Worm (Caenorhabditis elegans) whole organism, L4 larva: ENCODE results near the gene C25A8.5.

Experiments used
- F10B5.3 ChIP-seq: sonication (generic microtip); optimal IDR thresholded peaks from 2 replicates; lab custom pipeline; 2016; ENCODE audit warnings: mild to moderate bottlenecking, missing genetic modification characterization, missing compliant biosample characterization
- F44E2.7 ChIP-seq: fragments of 200-800 bp; sonication (Bioruptor generic); IDR thresholded peaks from 2 replicates; pipeline ENCODE4 v2.1.2; 2022; ENCODE audit warnings: missing genetic modification characterization, missing compliant biosample characterization
- F49E8.2 ChIP-seq: sonication (generic microtip); optimal IDR thresholded peaks from 2 replicates; lab custom pipeline; 2016; ENCODE audit warnings: missing compliant biosample characterization, mild to moderate bottlenecking, missing genetic modification characterization, borderline replicate concordance
- R02D3.7 ChIP-seq: fragments of 150-350 bp; sonication (generic microtip); optimal IDR thresholded peaks from 3 replicates; lab custom pipeline; 2014; ENCODE audit warnings: missing biosample characterization, missing genetic modification characterization
- T20F7.1 ChIP-seq: fragments of 200-800 bp; sonication (Bioruptor generic); optimal IDR thresholded peaks from 2 replicates; lab custom pipeline; 2018; ENCODE audit warnings: mild to moderate bottlenecking, missing genetic modification characterization, missing compliant biosample characterization
- Y105C5A.15 ChIP-seq: fragments of 200-800 bp; sonication (Bioruptor generic); IDR thresholded peaks from 2 replicates; pipeline ENCODE4 v1.3.6; 2022; ENCODE audit warnings: missing genetic modification characterization, missing compliant biosample characterization
- Y48G9A.11 ChIP-seq: fragments of 200-800 bp; sonication (Bioruptor generic); IDR thresholded peaks from 2 replicates; pipeline ENCODE4 v1.3.6; 2022; ENCODE audit warnings: missing genetic modification reagents, missing genetic modification characterization, missing compliant biosample characterization
- ZK337.2 ChIP-seq: fragments of 200-800 bp; sonication (Bioruptor generic); IDR thresholded peaks from 2 replicates; pipeline ENCODE4 v1.3.6; 2022; ENCODE audit warnings: missing genetic modification reagents, missing genetic modification characterization, missing compliant biosample characterization
- ZK546.5 ChIP-seq, 2 experiments: sonication (generic microtip); optimal IDR thresholded peaks; 2 replicates each; lab custom pipeline; 2017; ENCODE audit warnings: missing biosample characterization in 2 of 2, missing genetic modification characterization in 2 of 2
- aha-1 ChIP-seq: fragments of 150-350 bp; peaks from one replicate; lab custom pipeline; 2014; ENCODE audit warnings: missing biosample characterization, missing genetic modification characterization
- ama-1 ChIP-seq: fragments of 150-350 bp; optimal IDR thresholded peaks from 2 replicates; lab custom pipeline; 2014; ENCODE audit warnings: inconsistent platforms, mixed read lengths
- arid-1 ChIP-seq: fragments of 200-800 bp; sonication (Bioruptor generic); conservative IDR thresholded peaks from 2 replicates; pipeline ENCODE4 v1.3.6; 2022; ENCODE audit warnings: missing genetic modification reagents, missing genetic modification characterization, missing compliant biosample characterization
- attf-4 ChIP-seq: sonication (generic microtip); optimal IDR thresholded peaks from 3 replicates; lab custom pipeline; 2017; ENCODE audit warnings: missing biosample characterization, missing genetic modification characterization
- ceh-28 ChIP-seq: fragments of 150-350 bp; optimal IDR thresholded peaks from 2 replicates; lab custom pipeline; 2014; ENCODE audit warnings: missing biosample characterization, missing genetic modification reagents, missing genetic modification characterization
- ceh-32 ChIP-seq: sonication (generic microtip); optimal IDR thresholded peaks from 2 replicates; lab custom pipeline; 2016; ENCODE audit warnings: mild to moderate bottlenecking, missing genetic modification characterization, missing compliant biosample characterization; ENCODE audit not compliant: poor library complexity
- ceh-62 ChIP-seq: sonication (generic microtip); optimal IDR thresholded peaks from 2 replicates; lab custom pipeline; 2017; ENCODE audit warnings: missing biosample characterization, missing genetic modification characterization
- ces-1 ChIP-seq: fragments of 150-350 bp; sonication (generic microtip); optimal IDR thresholded peaks from 4 replicates; lab custom pipeline; 2014; ENCODE audit warnings: missing biosample characterization, missing genetic modification reagents, missing genetic modification characterization
- ctbp-1 ChIP-seq: fragments of 200-800 bp; sonication (Bioruptor generic); IDR thresholded peaks from 2 replicates; pipeline ENCODE4 v1.3.6; 2022; ENCODE audit warnings: missing genetic modification reagents, missing genetic modification characterization, missing compliant biosample characterization
- daf-16 ChIP-seq, 3 experiments: sonication (generic microtip); optimal IDR thresholded peaks; 2 replicates each; lab custom pipeline; 2016 to 2017; ENCODE audit warnings: missing genetic modification characterization in 3 of 3, missing genetic modification reagents in 3 of 3, mild to moderate bottlenecking in 2 of 3, missing compliant biosample characterization in 2 of 3, missing biosample characterization in 1 of 3, moderate library complexity in 1 of 3
- dmd-8 ChIP-seq: fragments of 200-800 bp; sonication (Bioruptor generic); IDR thresholded peaks from 2 replicates; pipeline ENCODE4 v1.3.6; 2022; ENCODE audit warnings: missing genetic modification characterization, missing compliant biosample characterization
- duxl-1 ChIP-seq: sonication (generic microtip); optimal IDR thresholded peaks from 2 replicates; lab custom pipeline; 2016; ENCODE audit warnings: mild to moderate bottlenecking, missing genetic modification characterization, moderate library complexity, missing compliant biosample characterization; ENCODE audit not compliant: poor library complexity
- egl-27 ChIP-seq: sonication (generic microtip); optimal IDR thresholded peaks from 3 replicates; lab custom pipeline; 2017; ENCODE audit warnings: missing biosample characterization, missing genetic modification reagents, missing genetic modification characterization
- fos-1 ChIP-seq: fragments of 150-350 bp; optimal IDR thresholded peaks from 2 replicates; lab custom pipeline; 2014; ENCODE audit warnings: missing biosample characterization, missing genetic modification characterization
- gei-8 ChIP-seq: fragments of 200-800 bp; sonication (Bioruptor generic); optimal IDR thresholded peaks from 2 replicates; lab custom pipeline; 2018; ENCODE audit warnings: mild to moderate bottlenecking, missing genetic modification characterization, missing compliant biosample characterization
- hlh-11 ChIP-seq: fragments of 200-800 bp; sonication (Bioruptor generic); optimal IDR thresholded peaks from 2 replicates; lab custom pipeline; 2018; ENCODE audit warnings: mild to moderate bottlenecking, missing genetic modification characterization, missing compliant biosample characterization
- hmg-1.1 ChIP-seq: fragments of 200-800 bp; sonication (Bioruptor generic); IDR thresholded peaks from 2 replicates; pipeline ENCODE4 v1.3.6; 2022; ENCODE audit warnings: missing genetic modification reagents, missing genetic modification characterization, missing compliant biosample characterization
- jun-1 ChIP-seq: fragments of 150-350 bp; optimal IDR thresholded peaks from 2 replicates; lab custom pipeline; 2014; ENCODE audit warnings: missing biosample characterization, missing genetic modification reagents, missing genetic modification characterization
- lim-7 ChIP-seq: fragments of 200-800 bp; sonication (Bioruptor generic); IDR thresholded peaks from 2 replicates; pipeline ENCODE4 v1.3.6; 2022; ENCODE audit warnings: missing genetic modification characterization, missing compliant biosample characterization
- lin-1 ChIP-seq: fragments of 200-800 bp; sonication (Bioruptor generic); IDR thresholded peaks from 2 replicates; pipeline ENCODE4 v1.3.6; 2022; ENCODE audit warnings: missing genetic modification reagents, missing genetic modification characterization, missing compliant biosample characterization
- lin-29 ChIP-seq: fragments of 200-800 bp; sonication (Bioruptor generic); IDR thresholded peaks from 2 replicates; pipeline ENCODE4 v1.3.6; 2022; ENCODE audit warnings: missing genetic modification reagents, missing genetic modification characterization, missing compliant biosample characterization
- lin-38 ChIP-seq: fragments of 200-800 bp; sonication (Bioruptor generic); IDR thresholded peaks from 2 replicates; pipeline ENCODE4 v1.3.6; 2022; ENCODE audit warnings: missing genetic modification reagents, missing genetic modification characterization, missing compliant biosample characterization
- lsy-2 ChIP-seq, 2 experiments: fragments of 150-350 bp in 1 of 2; sonication (generic microtip) in 1 of 2; optimal IDR thresholded peaks; 2 replicates each; lab custom pipeline; 2014 to 2017; ENCODE audit warnings: missing biosample characterization in 2 of 2, missing genetic modification characterization in 2 of 2
- madf-5 ChIP-seq, 2 experiments: fragments of 200-800 bp; sonication (Bioruptor generic); IDR thresholded peaks; 2 replicates each; pipeline ENCODE4 v1.3.6; 2022; ENCODE audit warnings: missing compliant biosample characterization in 2 of 2, missing genetic modification characterization in 2 of 2
- mdl-1 ChIP-seq, 2 experiments: fragments of 150-350 bp in 1 of 2; sonication (generic microtip) in 1 of 2; optimal IDR thresholded peaks; 2 replicates each; lab custom pipeline; 2014 to 2017; ENCODE audit warnings: missing biosample characterization in 2 of 2, missing genetic modification characterization in 2 of 2
- mdt-29 ChIP-seq: fragments of 200-800 bp; sonication (Bioruptor generic); IDR thresholded peaks from 2 replicates; pipeline ENCODE4 v1.3.6; 2022; ENCODE audit warnings: missing genetic modification reagents, missing genetic modification characterization, missing compliant biosample characterization
- mep-1 ChIP-seq: fragments of 150-350 bp; sonication (generic microtip); optimal IDR thresholded peaks from 3 replicates; lab custom pipeline; 2014; ENCODE audit warnings: missing biosample characterization, missing genetic modification characterization
- mxl-3 ChIP-seq: fragments of 200-800 bp; sonication (Bioruptor generic); optimal IDR thresholded peaks from 2 replicates; lab custom pipeline; 2018; ENCODE audit warnings: mild to moderate bottlenecking, missing genetic modification characterization, missing compliant biosample characterization
- nhr-102 ChIP-seq: sonication (generic microtip); optimal IDR thresholded peaks from 2 replicates; lab custom pipeline; 2016; ENCODE audit warnings: mild to moderate bottlenecking, missing genetic modification characterization, moderate library complexity, missing compliant biosample characterization
- nhr-11 ChIP-seq: fragments of 150-350 bp; optimal IDR thresholded peaks from 2 replicates; lab custom pipeline; 2014; ENCODE audit warnings: missing biosample characterization, missing genetic modification characterization
- nhr-28 ChIP-seq: fragments of 150-350 bp; optimal IDR thresholded peaks from 2 replicates; lab custom pipeline; 2014; ENCODE audit warnings: missing biosample characterization, missing genetic modification characterization
- nhr-41 ChIP-seq: fragments of 200-800 bp; sonication (Bioruptor generic); IDR thresholded peaks from 2 replicates; pipeline ENCODE4 v1.3.6; 2022; ENCODE audit warnings: missing genetic modification reagents, missing genetic modification characterization, missing compliant biosample characterization
- nhr-48 ChIP-seq: sonication (generic microtip); optimal IDR thresholded peaks from 2 replicates; lab custom pipeline; 2016; ENCODE audit warnings: mild to moderate bottlenecking, missing genetic modification characterization, missing compliant biosample characterization
- nhr-76 ChIP-seq: fragments of 150-350 bp; optimal IDR thresholded peaks from 2 replicates; lab custom pipeline; 2014; ENCODE audit warnings: missing biosample characterization, missing genetic modification characterization
- pha-4 ChIP-seq, 2 experiments: fragments of 150-350 bp in 1 of 2; fragments of 200-800 bp in 1 of 2; sonication (Bioruptor generic) in 1 of 2; IDR thresholded peaks in 1 of 2; optimal IDR thresholded peaks in 1 of 2; 2 replicates each; pipeline versions ENCODE4 v1.3.6 to Lab custom; 2014 to 2022; ENCODE audit warnings: missing genetic modification characterization in 2 of 2, missing genetic modification reagents in 2 of 2, missing biosample characterization in 1 of 2, missing compliant biosample characterization in 1 of 2
- pqm-1 ChIP-seq: sonication (generic microtip); optimal IDR thresholded peaks from 2 replicates; lab custom pipeline; 2017; ENCODE audit warnings: missing biosample characterization, missing genetic modification characterization
- tra-1 ChIP-seq: fragments of 200-800 bp; sonication (Bioruptor generic); IDR thresholded peaks from 2 replicates; pipeline ENCODE4 v1.3.6; 2022; ENCODE audit warnings: missing genetic modification reagents, missing genetic modification characterization, missing compliant biosample characterization
- unc-130 ChIP-seq: sonication (generic microtip); optimal IDR thresholded peaks from 2 replicates; lab custom pipeline; 2016; ENCODE audit warnings: missing genetic modification reagents, missing genetic modification characterization, missing compliant biosample characterization
- unc-62 ChIP-seq, 3 experiments: fragments of 150-350 bp in 1 of 3; sonication (generic microtip); optimal IDR thresholded peaks in 2 of 3; peaks in 1 of 3; 1 replicate in 1 of 3; 2 replicates in 2 of 3; lab custom pipeline; 2014 to 2017; ENCODE audit warnings: missing biosample characterization in 3 of 3, missing genetic modification characterization in 3 of 3, missing genetic modification reagents in 3 of 3, missing genotype in 1 of 3
- zfp-2 ChIP-seq: sonication (generic microtip); optimal IDR thresholded peaks from 2 replicates; lab custom pipeline; 2016; ENCODE audit warnings: mild to moderate bottlenecking, missing genetic modification characterization, missing compliant biosample characterization

Gene C25A8.5

DNA sequence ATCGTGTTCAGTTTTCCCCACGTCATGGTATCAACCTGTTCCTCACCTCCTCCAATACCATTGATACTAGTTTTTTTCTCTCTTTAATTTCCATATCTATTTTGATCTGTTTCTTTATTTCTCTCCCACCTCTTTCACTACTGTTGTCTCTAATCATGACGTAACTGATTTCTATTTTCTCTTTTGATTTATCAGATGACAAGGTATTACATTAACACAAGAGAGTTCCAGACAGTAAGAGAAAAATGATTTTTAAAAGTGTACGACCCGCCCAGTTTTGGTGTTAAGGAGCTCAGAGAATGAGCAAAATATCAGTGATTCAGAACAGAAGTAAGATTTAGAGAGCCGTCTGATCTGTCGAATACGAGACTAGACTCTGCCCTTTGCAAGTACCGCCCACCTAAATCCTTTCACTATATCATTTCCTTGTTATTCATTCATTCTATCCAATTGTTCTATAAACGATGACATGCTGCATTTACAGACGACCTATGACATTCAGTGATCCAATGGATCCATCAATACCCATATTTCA, 50.4 kb downstream of the C25A8.5 start, which contains the start of gene nhr-105 (continued):
- TF ChIP-seq lsy-2 (tag; optimal IDR thresholded peaks at IDR 0.05; lab: Kevin White, UChicago) (peak in 1 of 2 experiments; percentile 79), tra-1 (GFP tag; lab: Robert Waterston, UW) (peak; percentile 62), egl-27 (tag; lab: Kevin White, UChicago) (peak; percentile 1), lin-29 (GFP tag; lab: Robert Waterston, UW) (no peak), ama-1 (lab: Kevin White, UChicago) (no peak), R02D3.7 (tag; lab: Kevin White, UChicago) (no peak), ceh-32 (tag; lab: Kevin White, UChicago) (no peak), T20F7.1 (peak; percentile 36), pha-4 (GFP tag; IDR thresholded peaks at IDR 0.05; lab: Robert Waterston, UW) (no peak), pha-4 (tag; optimal IDR thresholded peaks at IDR 0.05; lab: Kevin White, UChicago) (no peak), madf-5 (GFP tag; IDR thresholded peaks at IDR 0.05; lab: Robert Waterston, UW) (0 out of 4 replicates have a peak, but pooled peaks of 1 of the 2 experiments have one; percentile 10), ces-1 (GFP tag; lab: Kevin White, UChicago) (no peak), pqm-1 (tag; lab: Kevin White, UChicago) (peak; percentile 13), lin-1 (GFP tag; lab: Robert Waterston, UW) (peak; percentile 47; the same call in 1 of the 2 replicates), fos-1 (tag; lab: Kevin White, UChicago) (no peak), ZK546.5 (tag; optimal IDR thresholded peaks at IDR 0.05; lab: Kevin White, UChicago) (no peak), hmg-1.1 (GFP tag; lab: Robert Waterston, UW) (no peak), nhr-11 (peak; percentile 27), dmd-8 (GFP tag; lab: Robert Waterston, UW) (no peak), aha-1 (tag; lab: Kevin White, UChicago) (peak; percentile 98), nhr-102 (peak; percentile 39), ctbp-1 (GFP tag; lab: Robert Waterston, UW) (peak; percentile 9; the same call in 1 of the 2 replicates), mdl-1 (tag; optimal IDR thresholded peaks at IDR 0.05; lab: Kevin White, UChicago) (peak in 1 of 2 experiments; percentile 59), attf-4 (no peak), F10B5.3 (tag; lab: Kevin White, UChicago) (no peak), arid-1 (GFP tag; lab: Robert Waterston, UW) (no peak; the same call in 1 of the 2 replicates), ZK337.2 (GFP tag; lab: Robert Waterston, UW) (no peak), jun-1 (tag; lab: Kevin White, UChicago) (no peak), daf-16 (GFP tag; optimal IDR thresholded peaks at IDR 0.05; lab: Kevin White, UChicago) (no peak), daf-16 (tag; optimal IDR thresholded peaks at IDR 0.05; lab: Kevin White, UChicago) (peak; percentile 83), duxl-1 (tag; lab: Kevin White, UChicago) (no peak), unc-130 (no peak), ceh-62 (no peak), F49E8.2 (tag; lab: Kevin White, UChicago) (no peak), nhr-41 (GFP tag; lab: Robert Waterston, UW) (no peak), nhr-48 (tag; lab: Kevin White, UChicago) (peak; percentile 88), mep-1 (tag; lab: Kevin White, UChicago) (peak; percentile 73), hlh-11 (tag; lab: Kevin White, UChicago) (peak; percentile 92), nhr-76 (tag; lab: Kevin White, UChicago) (peak; percentile 20), F44E2.7 (no peak), lin-38 (GFP tag; lab: Robert Waterston, UW) (peak; percentile 37; the same call in 1 of the 2 replicates), Y105C5A.15 (no peak), unc-62 (GFP tag; optimal IDR thresholded peaks at IDR 0.05 in 1 of 2; lab: Kevin White, UChicago) (no peak), unc-62 (tag; optimal IDR thresholded peaks at IDR 0.05; lab: Kevin White, UChicago) (no peak), mxl-3 (GFP tag; lab: Kevin White, UChicago) (no peak), nhr-28 (tag; lab: Kevin White, UChicago) (peak; percentile 81), Y48G9A.11 (GFP tag; lab: Robert Waterston, UW) (no peak), gei-8 (GFP tag; lab: Kevin White, UChicago) (no peak), lim-7 (GFP tag; lab: Robert Waterston, UW) (no peak), zfp-2 (no peak), ceh-28 (tag; lab: Kevin White, UChicago) (no peak), mdt-29 (GFP tag; lab: Robert Waterston, UW) (no peak)
